Fruit fly (Drosophila melanogaster) S2 (cell line): Measurements from ENCODE around the gene Notum.

Experiments used
- CG8478 ChIP-seq: fragments of >200 bp; optimal IDR thresholded peaks from 2 replicates; lab custom pipeline; 2018
- CTCF ChIP-seq, 2 experiments: fragments of >200 bp; optimal IDR thresholded peaks; 2 replicates each; lab custom pipeline; 2018

- no peak for TF ChIP-seq CG8478 (lab: Kevin White, UChicago)
- TF ChIP-seq CTCF (optimal IDR thresholded peaks at IDR 0.05; lab: Kevin White, UChicago) = no peak
Measured at dm6 chr3L:16039063-16039462, 15.8 kb downstream of the Notum start.
